Fruit fly (Drosophila melanogaster): ENCODE data around the gene CG12395.
A peak's percentile ranks its signal among the peaks of the same experiment; 100 is the strongest.

CG12395 gene

DNA sequence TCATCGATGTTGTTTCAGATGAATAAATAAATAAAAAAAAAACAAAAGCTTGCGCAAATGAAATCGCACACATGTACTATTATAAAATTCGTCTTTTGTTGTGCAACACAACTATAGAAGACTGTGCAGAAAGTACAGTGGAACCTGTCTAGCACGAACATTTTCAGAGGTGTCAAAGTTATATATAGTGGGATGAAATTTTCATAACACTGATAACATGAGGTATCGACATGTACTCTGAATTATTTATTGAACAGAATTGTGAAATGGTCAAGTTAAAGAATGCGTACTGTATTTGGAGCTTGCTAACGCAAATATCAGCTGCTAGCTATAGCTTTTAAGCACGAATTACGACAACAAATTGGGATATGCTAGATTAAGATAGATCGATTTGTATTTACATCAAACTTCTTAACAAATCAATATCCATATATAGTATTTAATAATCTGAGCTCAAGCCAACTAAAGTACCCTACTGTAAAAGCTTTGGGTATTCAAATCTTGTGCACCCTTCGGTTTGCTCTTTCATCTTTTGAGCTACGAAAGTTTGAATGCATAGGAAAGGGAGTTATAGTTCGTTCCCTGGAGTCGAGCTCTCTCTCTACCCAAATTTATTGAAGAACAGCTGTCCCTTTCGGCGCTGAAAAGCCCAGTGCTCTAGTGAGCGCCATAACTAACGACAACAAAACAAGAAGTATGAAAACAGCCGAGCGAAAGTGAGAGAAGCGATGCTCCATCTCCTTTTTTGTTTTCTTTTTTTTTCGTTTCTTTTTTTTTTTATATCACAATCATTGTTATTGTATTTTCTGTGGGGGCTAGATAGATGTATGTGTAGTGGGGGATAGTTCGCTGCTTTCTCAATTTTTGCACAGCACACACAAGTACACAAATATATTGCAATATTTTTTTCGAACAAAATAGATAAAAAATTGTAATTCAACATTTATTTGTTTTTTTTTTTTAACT lies 27.8 kb upstream of the CG12395 start (continued):
- TF ChIP-seq Doc2 (GFP tag; IDR thresholded peaks at IDR 0.05) (no peak; the same call in 1 of the 2 replicates), CG2116 (GFP tag; optimal IDR thresholded peaks at IDR 0.05) (peak; percentile 11), tx (GFP tag; optimal IDR thresholded peaks at IDR 0.05) (peak; percentile 86), vfl (GFP tag; optimal IDR thresholded peaks at IDR 0.05) (peak; percentile 80), wor (GFP tag; IDR thresholded peaks at IDR 0.05) (peak; percentile 73), pzg (GFP tag; optimal IDR thresholded peaks at IDR 0.05) (peak; percentile 21), pfk (GFP tag; optimal IDR thresholded peaks at IDR 0.05) (peak; percentile 29), tgo (GFP tag; IDR thresholded peaks at IDR 0.05) (peak; percentile 92), abd-A (tag; optimal IDR thresholded peaks at IDR 0.05) (no peak), CG6791 (GFP tag; IDR thresholded peaks at IDR 0.05; ENCODE audit: partially characterized antibody) (no peak), CG18764 (GFP tag; optimal IDR thresholded peaks at IDR 0.05) (peak; percentile 79), slp2 (GFP tag; optimal IDR thresholded peaks at IDR 0.05) (peak; percentile 68), Lhr (GFP tag; optimal IDR thresholded peaks at IDR 0.05) (peak; percentile 35), Dref (GFP tag; IDR thresholded peaks at IDR 0.05) (no peak), Usf (GFP tag; optimal IDR thresholded peaks at IDR 0.05) (peak; percentile 73), en (GFP tag; optimal IDR thresholded peaks at IDR 0.05) (peak; percentile 73), CG14667 (GFP tag; IDR thresholded peaks at IDR 0.05) (peak; percentile 82), Asciz (GFP tag; optimal IDR thresholded peaks at IDR 0.05) (peak; percentile 74), CG1647 (GFP tag; optimal IDR thresholded peaks at IDR 0.05) (peak; percentile 90), Fer3 (tag; optimal IDR thresholded peaks at IDR 0.05) (peak; percentile 95), CG18476 (GFP tag; optimal IDR thresholded peaks at IDR 0.05) (peak; percentile 70), Six4 (GFP tag; optimal IDR thresholded peaks at IDR 0.05) (peak; percentile 87), CG7963 (GFP tag; IDR thresholded peaks at IDR 0.05; ENCODE audit: partially characterized antibody) (no peak), rib (GFP tag; IDR thresholded peaks at IDR 0.05) (peak; percentile 92), CG34422 (GFP tag; IDR thresholded peaks at IDR 0.05) (peak; percentile 92), CG13287 (GFP tag; IDR thresholded peaks at IDR 0.05; ENCODE audit: partially characterized antibody) (no peak), insv (GFP tag; optimal IDR thresholded peaks at IDR 0.05) (peak in 1 of 2 experiments; percentile 54), CG9437 (GFP tag; optimal IDR thresholded peaks at IDR 0.05) (peak; percentile 77), Gug (GFP tag; IDR thresholded peaks at IDR 0.05) (peak; percentile 84), vvl (GFP tag; IDR thresholded peaks at IDR 0.05) (peak; percentile 95), CG10543 (GFP tag; optimal IDR thresholded peaks at IDR 0.05) (peak; percentile 93), ci (GFP tag; IDR thresholded peaks at IDR 0.05) (peak; percentile 94), fd102C (GFP tag; optimal IDR thresholded peaks at IDR 0.05) (no peak), chinmo (GFP tag; IDR thresholded peaks at IDR 0.05; ENCODE audit: partially characterized antibody) (no peak), D19B (GFP tag; optimal IDR thresholded peaks at IDR 0.05) (peak; percentile 80), row (GFP tag; IDR thresholded peaks at IDR 0.05) (peak; percentile 93), Xrp1 (GFP tag; IDR thresholded peaks at IDR 0.05) (peak; percentile 83), NC2α (GFP tag; optimal IDR thresholded peaks at IDR 0.05) (peak; percentile 54), CG11560 (tag; IDR thresholded peaks at IDR 0.05) (peak; percentile 71), slou (GFP tag; optimal IDR thresholded peaks at IDR 0.05) (peak; percentile 71), CG4707 (GFP tag; optimal IDR thresholded peaks at IDR 0.05) (peak; percentile 69), mld (GFP tag; IDR thresholded peaks at IDR 0.05; ENCODE audit: partially characterized antibody) (no peak), Atf6 (GFP tag; IDR thresholded peaks at IDR 0.05) (peak; percentile 92), ind (GFP tag; optimal IDR thresholded peaks at IDR 0.05) (peak; percentile 94), CG12744 (GFP tag; optimal IDR thresholded peaks at IDR 0.05) (peak; percentile 88), CG4328 (GFP tag; optimal IDR thresholded peaks at IDR 0.05) (peak; percentile 82), CG31224 (GFP tag; IDR thresholded peaks at IDR 0.05) (peak; percentile 84), ERR (GFP tag; optimal IDR thresholded peaks at IDR 0.05) (peak; percentile 71)
